Fruit fly (Drosophila melanogaster) whole organism, prepupa: ENCODE data around the gene CG33269.
A peak's percentile ranks its signal among the peaks of the same experiment; 100 is the strongest.

Source experiments
- Blimp-1 ChIP-seq: fragments of 200-800 bp; sonication (Bioruptor generic); optimal IDR thresholded peaks from 3 replicates; lab custom pipeline; 2017; ENCODE audit warnings: missing biosample characterization, missing genetic modification characterization, mild to moderate bottlenecking, moderate library complexity, missing genetic modification reagents
- CG11294 ChIP-seq: fragments of 200-800 bp; sonication (Bioruptor generic); IDR thresholded peaks from 2 replicates; pipeline ENCODE4 v1.3.6; 2022; ENCODE audit warnings: missing biosample characterization, missing genetic modification characterization
- CG3032 ChIP-seq: fragments of 200-800 bp; optimal IDR thresholded peaks from 2 replicates; lab custom pipeline; 2019; ENCODE audit warnings: missing biosample characterization, mild to moderate bottlenecking, missing genetic modification characterization, moderate library complexity
- CG32006 ChIP-seq: fragments of 200-800 bp; sonication (Bioruptor generic); optimal IDR thresholded peaks from 3 replicates; lab custom pipeline; 2017; ENCODE audit warnings: missing biosample characterization, mild to moderate bottlenecking, missing genetic modification characterization
- CG6163 ChIP-seq: fragments of 200-800 bp; sonication (Bioruptor generic); IDR thresholded peaks from 3 replicates; pipeline ENCODE4 v1.3.6; 2022; ENCODE audit warnings: missing biosample characterization, missing genetic modification characterization
- CG6276 ChIP-seq: fragments of 200-800 bp; sonication (Bioruptor generic); optimal IDR thresholded peaks from 2 replicates; lab custom pipeline; 2017; ENCODE audit warnings: missing biosample characterization, mild to moderate bottlenecking, missing genetic modification characterization
- CG6808 ChIP-seq: fragments of 200-800 bp; sonication (Bioruptor generic); optimal IDR thresholded peaks from 3 replicates; lab custom pipeline; 2017; ENCODE audit warnings: missing biosample characterization, missing genetic modification characterization, mild to moderate bottlenecking, moderate library complexity, missing genetic modification reagents
- CG6854 ChIP-seq: fragments of 200-800 bp; sonication (Bioruptor generic); optimal IDR thresholded peaks from 2 replicates; lab custom pipeline; 2017; ENCODE audit warnings: missing biosample characterization, mild to moderate bottlenecking, missing genetic modification characterization
- CG8119 ChIP-seq: fragments of 200-800 bp; sonication (Bioruptor generic); IDR thresholded peaks from 3 replicates; pipeline ENCODE4 v1.3.6; 2022; ENCODE audit warnings: missing biosample characterization, missing genetic modification characterization
- CG8319 ChIP-seq: fragments of 200-800 bp; sonication (Bioruptor generic); optimal IDR thresholded peaks from 3 replicates; lab custom pipeline; 2016; ENCODE audit warnings: missing biosample characterization, missing genetic modification characterization
- CG9139 ChIP-seq: fragments of 200-800 bp; sonication (Bioruptor generic); optimal IDR thresholded peaks from 3 replicates; lab custom pipeline; 2017; ENCODE audit warnings: missing biosample characterization, mild to moderate bottlenecking, missing genetic modification characterization
- Eip75B ChIP-seq: fragments of 200-800 bp; sonication (Bioruptor generic); optimal IDR thresholded peaks from 3 replicates; lab custom pipeline; 2016; ENCODE audit warnings: missing biosample characterization, missing genetic modification characterization
- Eip78C ChIP-seq: fragments of 200-800 bp; sonication (Bioruptor generic); peaks from one replicate; lab custom pipeline; 2016; ENCODE audit warnings: missing biosample characterization, missing genetic modification characterization
- Eip93F ChIP-seq: fragments of 200-800 bp; sonication (Bioruptor generic); optimal IDR thresholded peaks from 2 replicates; lab custom pipeline; 2016; ENCODE audit warnings: missing biosample characterization, mild to moderate bottlenecking, missing genetic modification characterization
- Ets21C ChIP-seq: fragments of 200-800 bp; sonication (Bioruptor generic); optimal IDR thresholded peaks from 3 replicates; lab custom pipeline; 2016; ENCODE audit warnings: missing biosample characterization, missing genetic modification characterization
- Hr38 ChIP-seq: sonication (Bioruptor generic); optimal IDR thresholded peaks from 2 replicates; lab custom pipeline; 2016; ENCODE audit warnings: missing biosample characterization, missing genetic modification characterization
- Hr39 ChIP-seq: fragments of 200-800 bp; sonication (Bioruptor generic); optimal IDR thresholded peaks from 2 replicates; lab custom pipeline; 2016; ENCODE audit warnings: missing biosample characterization, missing genetic modification characterization
- Hr4 ChIP-seq: fragments of 200-800 bp; sonication (Bioruptor generic); optimal IDR thresholded peaks from 3 replicates; lab custom pipeline; 2016; ENCODE audit warnings: missing biosample characterization, missing genetic modification characterization
- Smox ChIP-seq: fragments of 200-800 bp; sonication (Bioruptor generic); optimal IDR thresholded peaks from 3 replicates; lab custom pipeline; 2016; ENCODE audit warnings: missing biosample characterization, missing genetic modification characterization
- Sox102F ChIP-seq: fragments of 200-800 bp; sonication (Bioruptor generic); optimal IDR thresholded peaks from 2 replicates; lab custom pipeline; 2016; ENCODE audit warnings: missing biosample characterization, mild to moderate bottlenecking, missing genetic modification characterization
- achi ChIP-seq: fragments of 200-800 bp; sonication (Bioruptor generic); optimal IDR thresholded peaks from 3 replicates; lab custom pipeline; 2016; ENCODE audit warnings: missing biosample characterization, missing genetic modification characterization
- acj6 ChIP-seq: fragments of 200-800 bp; sonication (Bioruptor generic); optimal IDR thresholded peaks from 3 replicates; lab custom pipeline; 2016; ENCODE audit warnings: missing biosample characterization, missing genetic modification characterization
- dac ChIP-seq: fragments of 200-800 bp; sonication (Bioruptor generic); optimal IDR thresholded peaks from 2 replicates; lab custom pipeline; 2017; ENCODE audit warnings: missing biosample characterization, mild to moderate bottlenecking, missing genetic modification characterization
- esn ChIP-seq: fragments of 200-800 bp; sonication (Bioruptor generic); optimal IDR thresholded peaks from 2 replicates; lab custom pipeline; 2016; ENCODE audit warnings: missing biosample characterization, mild to moderate bottlenecking, missing genetic modification characterization, moderate library complexity
- fd85E ChIP-seq: fragments of 200-800 bp; sonication (Bioruptor generic); optimal IDR thresholded peaks from 3 replicates; lab custom pipeline; 2016; ENCODE audit warnings: missing biosample characterization, missing genetic modification characterization
- net ChIP-seq: fragments of 200-800 bp; sonication (Bioruptor generic); optimal IDR thresholded peaks from 3 replicates; lab custom pipeline; 2016; ENCODE audit warnings: missing biosample characterization, missing genetic modification characterization
- salr ChIP-seq, 2 experiments: fragments of 200-800 bp; sonication (Bioruptor generic); optimal IDR thresholded peaks; 3 replicates each; lab custom pipeline; 2016 to 2018; ENCODE audit warnings: missing biosample characterization in 2 of 2, missing genetic modification characterization in 2 of 2, mild to moderate bottlenecking in 1 of 2
- spab ChIP-seq: fragments of 200-800 bp; sonication (Bioruptor generic); optimal IDR thresholded peaks from 2 replicates; lab custom pipeline; 2017; ENCODE audit warnings: missing biosample characterization, mild to moderate bottlenecking, missing genetic modification characterization, missing genetic modification reagents
- ss ChIP-seq, 2 experiments: fragments of 200-800 bp; sonication (Bioruptor generic); optimal IDR thresholded peaks; 2 replicates in 1 of 2; 3 replicates in 1 of 2; lab custom pipeline; 2017 to 2018; ENCODE audit warnings: mild to moderate bottlenecking in 2 of 2, missing biosample characterization in 2 of 2, missing genetic modification characterization in 2 of 2, moderate library complexity in 1 of 2
- svp ChIP-seq: fragments of 200-800 bp; sonication (Bioruptor generic); peaks from one replicate; lab custom pipeline; 2016; ENCODE audit warnings: missing biosample characterization, missing genetic modification characterization
- vri ChIP-seq: fragments of 200-800 bp; sonication (Bioruptor generic); optimal IDR thresholded peaks from 3 replicates; lab custom pipeline; 2016; ENCODE audit warnings: missing biosample characterization, mild to moderate bottlenecking, missing genetic modification characterization

The CG33269 gene

dm6 chr3L:11549432-11549831 is 32.6 kb downstream of the CG33269 start (continued):
- no peak for TF ChIP-seq fd85E (GFP tag; lab: Kevin White, UChicago)

dm6 chr3L:11548009-11548408 is 34.0 kb downstream of the CG33269 start:
- TF ChIP-seq spab (GFP tag; lab: Kevin White, UChicago), result no peak
- TF ChIP-seq net (GFP tag; lab: Kevin White, UChicago), result no peak
- no peak for TF ChIP-seq dac (GFP tag; lab: Kevin White, UChicago)
- TF ChIP-seq svp (GFP tag; lab: Kevin White, UChicago), result no peak
- TF ChIP-seq Ets21C (GFP tag; lab: Kevin White, UChicago), result no peak
- TF ChIP-seq CG9139, result no peak
- no peak for TF ChIP-seq Eip93F
- TF ChIP-seq Smox (GFP tag; lab: Kevin White, UChicago), result no peak
- no peak for TF ChIP-seq fd85E (GFP tag; lab: Kevin White, UChicago)
- no peak for TF ChIP-seq CG11294
- TF ChIP-seq salr (GFP tag; optimal IDR thresholded peaks at IDR 0.05; lab: Kevin White, UChicago), result no peak
- no peak for TF ChIP-seq CG3032
- no peak for TF ChIP-seq CG8119 (GFP tag; lab: Robert Waterston, UW)
- no peak for TF ChIP-seq CG8319
- no peak for TF ChIP-seq Hr39 (GFP tag; lab: Kevin White, UChicago)
- no peak for TF ChIP-seq Hr4
- TF ChIP-seq Hr38 (GFP tag; lab: Kevin White, UChicago), result no peak
- no peak for TF ChIP-seq CG6276 (GFP tag; lab: Kevin White, UChicago)

DNA sequence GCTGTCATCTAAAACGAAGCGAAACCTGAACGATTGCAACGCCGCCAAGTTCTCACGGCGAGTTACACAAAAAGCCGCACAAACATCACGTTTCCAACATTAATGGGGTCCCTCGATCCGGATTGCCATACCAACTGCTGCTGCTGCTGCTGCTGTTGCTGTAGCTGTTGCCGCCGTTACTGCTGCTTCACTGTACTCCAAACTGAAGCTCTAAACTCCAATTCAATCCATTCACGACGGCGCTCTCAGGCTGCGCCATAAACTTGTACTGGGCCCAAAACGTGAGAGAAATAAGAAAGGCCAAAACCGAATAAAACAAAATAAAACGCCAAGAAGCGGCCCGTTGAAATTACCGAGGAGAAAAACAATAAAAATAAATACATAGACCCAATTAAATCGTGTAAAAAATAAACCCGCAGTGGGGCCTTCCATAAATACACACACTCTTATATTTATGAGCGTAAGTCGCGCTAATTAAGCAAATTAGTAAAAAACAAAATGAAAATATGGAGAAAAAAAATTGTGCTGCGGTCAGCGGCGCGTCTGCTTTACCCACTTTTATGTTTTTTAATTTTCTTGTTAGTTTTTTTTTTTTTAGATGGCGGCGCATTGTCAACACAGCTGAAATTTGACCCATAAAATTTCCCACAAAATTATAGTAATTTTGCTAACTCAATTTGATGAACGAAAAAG is 34.5 kb downstream of the CG33269 start:
- TF ChIP-seq achi (GFP tag; lab: Kevin White, UChicago), result no peak
- TF ChIP-seq Eip75B (GFP tag; lab: Kevin White, UChicago), result no peak
- no peak for TF ChIP-seq CG6854
- peak; percentile 25 for TF ChIP-seq Eip78C (GFP tag; lab: Kevin White, UChicago)
- TF ChIP-seq CG6276 (GFP tag; lab: Kevin White, UChicago), result peak; percentile 34

dm6 chr3L:11543681-11544299 is 38.2 kb downstream of the CG33269 start:
- peak; percentile 19 for TF ChIP-seq Sox102F
- TF ChIP-seq net (GFP tag; lab: Kevin White, UChicago), result no peak
- peak; percentile 22 for TF ChIP-seq achi (GFP tag; lab: Kevin White, UChicago)
- TF ChIP-seq vri (GFP tag; lab: Kevin White, UChicago), result peak; percentile 43
- TF ChIP-seq CG6808, result peak; percentile 12
- TF ChIP-seq Eip78C (GFP tag; lab: Kevin White, UChicago), result peak; percentile 52
- TF ChIP-seq esn (GFP tag; lab: Kevin White, UChicago), result no peak
- peak; percentile 10; the same call in 1 of the 3 replicates for TF ChIP-seq CG6163
- TF ChIP-seq svp (GFP tag; lab: Kevin White, UChicago), result peak; percentile 58
- peak; percentile 68 for TF ChIP-seq Blimp-1
- TF ChIP-seq acj6, result no peak

dm6 chr3L:11542948-11543347 is 39.0 kb downstream of the CG33269 start:
- TF ChIP-seq Eip78C (GFP tag; lab: Kevin White, UChicago) (peak; percentile 10), Hr4 (peak; percentile 14), CG32006 (GFP tag; lab: Kevin White, UChicago) (peak; percentile 14), ss (GFP tag; optimal IDR thresholded peaks at IDR 0.05; lab: Kevin White, UChicago) (no peak)
